Fruit fly (Drosophila melanogaster) whole organism, embryonic: ENCODE measurements around the gene Gr64a.
A peak's percentile ranks its signal among the peaks of the same experiment; 100 is the strongest.

Source experiments
- Abd-B ChIP-seq: fragments of 200-800 bp; sonication (Bioruptor generic); optimal IDR thresholded peaks from 2 replicates; lab custom pipeline; 2018; ENCODE audit warnings: missing biosample characterization, mild to moderate bottlenecking, missing genetic modification characterization, moderate library complexity
- C15 ChIP-seq: fragments of 200-800 bp; sonication (Bioruptor generic); IDR thresholded peaks from 3 replicates; pipeline ENCODE4 v1.3.6; 2022; ENCODE audit warnings: missing biosample characterization, missing genetic modification characterization
- CG11093 ChIP-seq: fragments of 200-800 bp; sonication (Bioruptor generic); IDR thresholded peaks from 3 replicates; pipeline ENCODE4 v1.3.6; 2022; ENCODE audit warnings: missing biosample characterization, missing genetic modification characterization
- CG13894 ChIP-seq: fragments of 200-800 bp; sonication (Bioruptor generic); optimal IDR thresholded peaks from 3 replicates; lab custom pipeline; 2018; ENCODE audit warnings: missing biosample characterization, mild to moderate bottlenecking, missing genetic modification characterization, moderate library complexity
- CG14860 ChIP-seq: fragments of 200-800 bp; sonication (Bioruptor generic); IDR thresholded peaks from 3 replicates; pipeline ENCODE4 v1.3.6; 2022; ENCODE audit warnings: missing biosample characterization, missing genetic modification characterization; ENCODE audit not compliant: partially characterized antibody
- CG15479 ChIP-seq: fragments of 200-800 bp; sonication (Bioruptor generic); optimal IDR thresholded peaks from 3 replicates; lab custom pipeline; 2019; ENCODE audit warnings: missing biosample characterization, mild to moderate bottlenecking, missing genetic modification characterization, moderate library complexity
- CG17568 ChIP-seq: fragments of 200-800 bp; sonication (Bioruptor generic); optimal IDR thresholded peaks from 2 replicates; lab custom pipeline; 2018; ENCODE audit warnings: missing biosample characterization, mild to moderate bottlenecking, missing genetic modification characterization, moderate library complexity
- CG2889 ChIP-seq: fragments of 200-800 bp; sonication (Bioruptor generic); IDR thresholded peaks from 3 replicates; pipeline ENCODE4 v1.3.6; 2022; ENCODE audit warnings: missing biosample characterization, missing genetic modification characterization
- CG30403 ChIP-seq: fragments of 200-800 bp; sonication (Bioruptor generic); optimal IDR thresholded peaks from 3 replicates; lab custom pipeline; 2016; ENCODE audit warnings: missing biosample characterization, missing genetic modification characterization
- CG4707 ChIP-seq: fragments of 200-800 bp; sonication (Bioruptor generic); optimal IDR thresholded peaks from 2 replicates; lab custom pipeline; 2018; ENCODE audit warnings: missing biosample characterization, mild to moderate bottlenecking, missing genetic modification characterization, moderate library complexity
- CG4730 ChIP-seq: fragments of 200-800 bp; sonication (Bioruptor generic); IDR thresholded peaks from 2 replicates; pipeline ENCODE4 v1.3.6; 2022; ENCODE audit warnings: missing biosample characterization, missing genetic modification characterization
- CG4820 ChIP-seq: fragments of 200-800 bp; sonication (Bioruptor generic); optimal IDR thresholded peaks from 3 replicates; lab custom pipeline; 2016; ENCODE audit warnings: missing biosample characterization, missing genetic modification characterization
- CG6813 ChIP-seq: fragments of 200-800 bp; sonication (Bioruptor generic); optimal IDR thresholded peaks from 2 replicates; lab custom pipeline; 2017; ENCODE audit warnings: missing biosample characterization, missing genetic modification characterization, mild to moderate bottlenecking, moderate library complexity, missing genetic modification reagents
- CG8359 ChIP-seq: fragments of 200-800 bp; sonication (Bioruptor generic); optimal IDR thresholded peaks from 2 replicates; lab custom pipeline; 2017; ENCODE audit warnings: missing biosample characterization, mild to moderate bottlenecking, missing genetic modification characterization, borderline replicate concordance
- CG8765 ChIP-seq: fragments of 200-800 bp; sonication (Bioruptor generic); IDR thresholded peaks from 2 replicates; pipeline ENCODE4 v1.3.6; 2022; ENCODE audit warnings: missing biosample characterization, missing genetic modification characterization
- CG8944 ChIP-seq: fragments of 200-800 bp; sonication (Bioruptor generic); optimal IDR thresholded peaks from 3 replicates; lab custom pipeline; 2016; ENCODE audit warnings: missing biosample characterization, missing genetic modification characterization
- E2f1 ChIP-seq: fragments of 200-800 bp; sonication (Bioruptor generic); IDR thresholded peaks from 2 replicates; pipeline ENCODE4 v1.3.6; 2022; ENCODE audit warnings: missing biosample characterization, missing genetic modification characterization
- Elba2 ChIP-seq: fragments of 200-800 bp; sonication (Bioruptor generic); optimal IDR thresholded peaks from 3 replicates; lab custom pipeline; 2016; ENCODE audit warnings: missing biosample characterization, missing genetic modification characterization
- HLHmδ ChIP-seq: fragments of 200-800 bp; sonication (Bioruptor generic); optimal IDR thresholded peaks from 2 replicates; lab custom pipeline; 2018; ENCODE audit warnings: missing biosample characterization, mild to moderate bottlenecking, missing genetic modification characterization, moderate library complexity
- Hand ChIP-seq: fragments of 200-800 bp; sonication (Bioruptor generic); optimal IDR thresholded peaks from 2 replicates; lab custom pipeline; 2017; ENCODE audit warnings: mild to moderate bottlenecking, missing biosample characterization, missing genetic modification reagents, missing genetic modification characterization
- Hr3 ChIP-seq: fragments of 200-800 bp; sonication (Bioruptor generic); optimal IDR thresholded peaks from 3 replicates; lab custom pipeline; 2016; ENCODE audit warnings: missing biosample characterization, missing genetic modification characterization
- Hr78 ChIP-seq, 2 experiments: fragments of 200-800 bp in 1 of 2; fragments of >200 bp in 1 of 2; sonication (Bioruptor generic) in 1 of 2; optimal IDR thresholded peaks; 2 replicates each; lab custom pipeline; 2017 to 2019; ENCODE audit warnings: missing biosample characterization in 2 of 2, missing genetic modification characterization in 2 of 2, mild to moderate bottlenecking in 1 of 2, moderate library complexity in 1 of 2
- MESR4 ChIP-seq: fragments of 200-800 bp; sonication (Bioruptor generic); optimal IDR thresholded peaks from 2 replicates; lab custom pipeline; 2018; ENCODE audit warnings: missing biosample characterization, mild to moderate bottlenecking, missing genetic modification characterization, moderate library complexity
- MTF-1 ChIP-seq: fragments of 200-800 bp; sonication (Bioruptor generic); optimal IDR thresholded peaks from 2 replicates; lab custom pipeline; 2018; ENCODE audit warnings: missing biosample characterization, mild to moderate bottlenecking, missing genetic modification characterization, borderline replicate concordance
- Mad ChIP-seq: fragments of 200-800 bp; sonication (Bioruptor generic); optimal IDR thresholded peaks from 2 replicates; lab custom pipeline; 2016; ENCODE audit warnings: missing biosample characterization, missing genetic modification characterization
- PHDP ChIP-seq: fragments of 200-800 bp; sonication (Bioruptor generic); optimal IDR thresholded peaks from 3 replicates; lab custom pipeline; 2018; ENCODE audit warnings: missing biosample characterization, mild to moderate bottlenecking, missing genetic modification characterization, moderate library complexity
- Poxn ChIP-seq: fragments of 200-800 bp; sonication (Bioruptor generic); IDR thresholded peaks from 2 replicates; pipeline ENCODE4 v1.3.6; 2022; ENCODE audit warnings: missing biosample characterization, missing genetic modification characterization
- Rfx ChIP-seq: fragments of 200-800 bp; sonication (Bioruptor generic); IDR thresholded peaks from 2 replicates; pipeline ENCODE4 v1.3.6; 2022; ENCODE audit warnings: missing biosample characterization, missing genetic modification characterization
- ac ChIP-seq: fragments of 200-800 bp; sonication (Bioruptor generic); optimal IDR thresholded peaks from 3 replicates; lab custom pipeline; 2017; ENCODE audit warnings: missing biosample characterization, mild to moderate bottlenecking, missing genetic modification characterization
- caup ChIP-seq: fragments of 200-800 bp; sonication (Bioruptor generic); optimal IDR thresholded peaks from 3 replicates; lab custom pipeline; 2017; ENCODE audit warnings: missing biosample characterization, mild to moderate bottlenecking, missing genetic modification characterization, moderate library complexity; ENCODE audit not compliant: severe bottlenecking
- danr ChIP-seq: fragments of 200-800 bp; sonication (Bioruptor generic); IDR thresholded peaks from 2 replicates; pipeline ENCODE4 v1.3.6; 2022; ENCODE audit warnings: missing biosample characterization, missing genetic modification characterization
- dmrt11E ChIP-seq: fragments of 200-800 bp; sonication (Bioruptor generic); optimal IDR thresholded peaks from 3 replicates; lab custom pipeline; 2018; ENCODE audit warnings: missing biosample characterization, mild to moderate bottlenecking, missing genetic modification characterization, moderate library complexity
- fd64A ChIP-seq: fragments of 200-800 bp; sonication (Bioruptor generic); optimal IDR thresholded peaks from 3 replicates; lab custom pipeline; 2018; ENCODE audit warnings: missing biosample characterization, mild to moderate bottlenecking, missing genetic modification characterization
- gem ChIP-seq: fragments of 200-800 bp; sonication (Bioruptor generic); optimal IDR thresholded peaks from 2 replicates; lab custom pipeline; 2019; ENCODE audit warnings: missing biosample characterization, mild to moderate bottlenecking, missing genetic modification characterization, moderate library complexity
- gt ChIP-seq: fragments of 200-800 bp; sonication (Bioruptor generic); IDR thresholded peaks from 2 replicates; pipeline ENCODE4 v1.3.6; 2022; ENCODE audit warnings: missing biosample characterization, missing genetic modification characterization
- hth ChIP-seq: fragments of >200 bp; optimal IDR thresholded peaks from 2 replicates; lab custom pipeline; 2017; ENCODE audit warnings: inconsistent platforms
- jigr1 ChIP-seq: fragments of 200-800 bp; sonication (Bioruptor generic); IDR thresholded peaks from 3 replicates; pipeline ENCODE4 v1.3.6; 2022; ENCODE audit warnings: missing biosample characterization, missing genetic modification characterization
- kay ChIP-seq: fragments of 200-800 bp; sonication (Bioruptor generic); optimal IDR thresholded peaks from 2 replicates; lab custom pipeline; 2016; ENCODE audit warnings: missing biosample characterization, missing genetic modification characterization
- lbe ChIP-seq: fragments of 200-800 bp; sonication (Bioruptor generic); optimal IDR thresholded peaks from 2 replicates; lab custom pipeline; 2016; ENCODE audit warnings: missing biosample characterization, mild to moderate bottlenecking, missing genetic modification characterization
- maf-S ChIP-seq: fragments of 200-800 bp; sonication (Bioruptor generic); optimal IDR thresholded peaks from 2 replicates; lab custom pipeline; 2016; ENCODE audit warnings: missing biosample characterization, missing genetic modification characterization
- peb ChIP-seq: fragments of 200-800 bp; sonication (Bioruptor generic); IDR thresholded peaks from 2 replicates; pipeline ENCODE4 v1.3.6; 2022; ENCODE audit warnings: missing biosample characterization, missing genetic modification characterization
- psq ChIP-seq: fragments of 200-800 bp; sonication (Bioruptor generic); optimal IDR thresholded peaks from 2 replicates; lab custom pipeline; 2017; ENCODE audit warnings: missing biosample characterization, missing genetic modification characterization
- pum ChIP-seq: fragments of 200-800 bp; sonication (Bioruptor generic); optimal IDR thresholded peaks from 2 replicates; lab custom pipeline; 2016; ENCODE audit warnings: missing biosample characterization, missing genetic modification characterization
- ro ChIP-seq: fragments of 200-800 bp; sonication (Bioruptor generic); IDR thresholded peaks from 2 replicates; pipeline ENCODE4 v1.3.6; 2022; ENCODE audit warnings: missing biosample characterization, missing genetic modification characterization
- schlank ChIP-seq: fragments of 200-800 bp; sonication (Bioruptor generic); optimal IDR thresholded peaks from 2 replicates; lab custom pipeline; 2018; ENCODE audit warnings: missing biosample characterization, mild to moderate bottlenecking, missing genetic modification characterization
- shn ChIP-seq: fragments of 200-800 bp; sonication (Bioruptor generic); optimal IDR thresholded peaks from 3 replicates; lab custom pipeline; 2016; ENCODE audit warnings: missing biosample characterization, missing genetic modification characterization
- slou ChIP-seq: fragments of 200-800 bp; sonication (Bioruptor generic); optimal IDR thresholded peaks from 3 replicates; lab custom pipeline; 2016; ENCODE audit warnings: missing biosample characterization, missing genetic modification characterization
- ttk ChIP-seq: fragments of 200-800 bp; sonication (Bioruptor generic); IDR thresholded peaks from 2 replicates; pipeline ENCODE4 v2.1.2; 2022; ENCODE audit warnings: missing biosample characterization, missing genetic modification characterization
- wor ChIP-seq: fragments of 200-800 bp; sonication (Bioruptor generic); IDR thresholded peaks from 2 replicates; pipeline ENCODE4 v1.3.6; 2022; ENCODE audit warnings: missing biosample characterization, missing genetic modification characterization

Gr64a gene

DNA sequence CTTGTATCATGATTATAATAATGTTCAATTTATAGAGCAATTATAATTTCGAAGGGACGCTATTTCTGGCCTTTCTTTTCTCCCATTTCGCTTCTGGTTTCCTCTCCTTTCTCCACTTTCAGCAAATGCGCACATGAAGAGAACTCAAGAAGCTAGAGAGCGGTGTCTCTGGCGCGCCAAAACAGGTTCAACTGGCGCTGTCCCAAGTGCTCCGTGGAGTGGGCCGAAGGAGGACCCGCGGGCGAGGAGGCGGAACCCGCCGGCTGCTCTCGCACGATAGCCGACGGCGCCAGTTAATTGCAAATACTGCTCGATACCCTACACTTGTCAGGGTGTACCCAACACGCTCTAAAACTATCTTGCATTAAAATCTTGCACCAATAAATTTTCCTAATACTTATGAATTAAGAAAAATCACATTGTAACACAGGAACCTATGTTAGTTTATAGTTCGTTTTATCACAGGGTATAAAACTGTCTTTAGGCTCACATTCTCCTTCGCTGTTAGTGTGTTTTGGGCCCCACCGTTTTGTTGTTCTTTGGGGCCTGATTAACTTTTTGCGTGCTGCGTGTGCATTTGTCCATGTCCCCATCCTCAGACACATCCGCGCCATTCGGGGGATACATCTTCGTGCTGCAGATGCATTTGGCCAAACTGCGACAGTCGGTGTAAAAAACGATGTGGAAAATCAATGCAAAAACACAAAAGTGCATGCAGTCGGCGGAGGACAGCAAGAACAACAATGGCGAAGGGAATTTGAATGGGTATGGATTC lies 43.8 kb downstream of the Gr64a start (continued):
- TF ChIP-seq wor (GFP tag; lab: Robert Waterston, UW): peak; percentile 89
- TF ChIP-seq CG4730 (GFP tag; lab: Robert Waterston, UW): peak; percentile 90
- peak; percentile 78 for TF ChIP-seq CG4820 (GFP tag; lab: Kevin White, UChicago)
- TF ChIP-seq maf-S (GFP tag; lab: Kevin White, UChicago): peak; percentile 86
- peak; percentile 86 for TF ChIP-seq CG8944 (GFP tag; lab: Kevin White, UChicago)
- TF ChIP-seq ro: peak; percentile 69
- TF ChIP-seq shn: peak; percentile 90
- peak; percentile 77 for TF ChIP-seq Hr3
- peak; percentile 41 for TF ChIP-seq psq (GFP tag; lab: Kevin White, UChicago)
- TF ChIP-seq danr (GFP tag; lab: Robert Waterston, UW): peak; percentile 89
- no peak for TF ChIP-seq MESR4 (GFP tag; lab: Kevin White, UChicago)
- no peak for TF ChIP-seq HLHmδ (GFP tag; lab: Kevin White, UChicago)
- peak; percentile 89 for TF ChIP-seq CG30403
- peak; percentile 96 for TF ChIP-seq Rfx (GFP tag; lab: Robert Waterston, UW)
- TF ChIP-seq gem (tag; lab: Kevin White, UChicago): peak; percentile 90
- TF ChIP-seq CG6813 (GFP tag; lab: Kevin White, UChicago): peak; percentile 70
- TF ChIP-seq CG15479 (GFP tag; lab: Kevin White, UChicago): no peak
- peak; percentile 87 for TF ChIP-seq E2f1 (GFP tag; lab: Robert Waterston, UW)
- peak; percentile 83 for TF ChIP-seq CG11093
- no peak for TF ChIP-seq Elba2 (GFP tag; lab: Kevin White, UChicago)
- peak; percentile 70 for TF ChIP-seq gt (GFP tag; lab: Robert Waterston, UW)
- no peak for TF ChIP-seq CG17568
- peak; percentile 87 for TF ChIP-seq peb (GFP tag; lab: Robert Waterston, UW)
- TF ChIP-seq ac (GFP tag; lab: Kevin White, UChicago): peak; percentile 4
- TF ChIP-seq caup: peak; percentile 89
- TF ChIP-seq CG2889: peak; percentile 88
- peak; percentile 77 for TF ChIP-seq schlank (tag; lab: Kevin White, UChicago)
- peak; percentile 58 for TF ChIP-seq Hand
- TF ChIP-seq Abd-B (GFP tag; lab: Kevin White, UChicago): peak; percentile 89
- peak; percentile 91 for TF ChIP-seq ttk
- no peak for TF ChIP-seq CG14860 (GFP tag; lab: Robert Waterston, UW)
- no peak for TF ChIP-seq hth
- peak; percentile 86 for TF ChIP-seq C15 (GFP tag; lab: Robert Waterston, UW)
- peak; percentile 96 for TF ChIP-seq lbe (GFP tag; lab: Kevin White, UChicago)
- peak; percentile 26 for TF ChIP-seq CG8359
- TF ChIP-seq kay (GFP tag; lab: Kevin White, UChicago): no peak
- TF ChIP-seq MTF-1: peak; percentile 73
- TF ChIP-seq Mad (GFP tag; lab: Kevin White, UChicago): peak; percentile 81
- TF ChIP-seq Hr78 (GFP tag; optimal IDR thresholded peaks at IDR 0.05; lab: Kevin White, UChicago): peak in 1 of 2 experiments; percentile 32
- peak; percentile 88; the same call in 2 of the 3 replicates for TF ChIP-seq jigr1
- TF ChIP-seq dmrt11E (tag; lab: Kevin White, UChicago): peak; percentile 39
- peak; percentile 84 for TF ChIP-seq Poxn (GFP tag; lab: Robert Waterston, UW)
- TF ChIP-seq CG4707 (GFP tag; lab: Kevin White, UChicago): peak; percentile 72
- peak; percentile 83 for TF ChIP-seq slou
- peak; percentile 62 for TF ChIP-seq fd64A (GFP tag; lab: Kevin White, UChicago)
- TF ChIP-seq PHDP (tag; lab: Kevin White, UChicago): peak; percentile 88
- peak; percentile 78 for TF ChIP-seq pum
- TF ChIP-seq CG13894 (tag; lab: Kevin White, UChicago): no peak
- TF ChIP-seq CG8765 (GFP tag; lab: Robert Waterston, UW): peak; percentile 65
